Fruit fly (Drosophila melanogaster): ENCODE data around the gene CG15386.

dm6 chr2L:2175090-2175830, 41.8 kb downstream of the CG15386 start:
- TF ChIP-seq Myc (optimal IDR thresholded peaks at IDR 0.05) (no peak), ttk (optimal IDR thresholded peaks at IDR 0.05) (no peak), insv (optimal IDR thresholded peaks at IDR 0.05) (no peak)
